Fruit fly (Drosophila melanogaster) whole organism, embryonic: ENCODE data around the gene Gas8.

Experiments used
- ATbp ChIP-seq: fragments of 200-800 bp; sonication (Bioruptor generic); optimal IDR thresholded peaks from 2 replicates; lab custom pipeline; 2017; ENCODE audit warnings: missing biosample characterization, mild to moderate bottlenecking, missing genetic modification characterization, missing genetic modification reagents
- Abd-B ChIP-seq: fragments of 200-800 bp; sonication (Bioruptor generic); optimal IDR thresholded peaks from 2 replicates; lab custom pipeline; 2018; ENCODE audit warnings: missing biosample characterization, mild to moderate bottlenecking, missing genetic modification characterization, moderate library complexity
- Adf1 ChIP-seq: fragments of 200-800 bp; sonication (Bioruptor generic); IDR thresholded peaks from 2 replicates; pipeline ENCODE4 v1.3.6; 2022; ENCODE audit warnings: missing biosample characterization, missing genetic modification characterization
- Atf3 ChIP-seq: fragments of 200-800 bp; sonication (Bioruptor generic); optimal IDR thresholded peaks from 3 replicates; lab custom pipeline; 2016; ENCODE audit warnings: missing biosample characterization, missing genetic modification characterization
- CG10321 ChIP-seq: fragments of 200-800 bp; sonication (Bioruptor generic); IDR thresholded peaks from 2 replicates; pipeline ENCODE4 v1.3.6; 2022; ENCODE audit warnings: missing biosample characterization, missing genetic modification characterization
- CG10431 ChIP-seq: fragments of 200-800 bp; sonication (Bioruptor generic); optimal IDR thresholded peaks from 3 replicates; lab custom pipeline; 2018; ENCODE audit warnings: missing biosample characterization, mild to moderate bottlenecking, missing genetic modification characterization
- CG1602 ChIP-seq: fragments of 200-800 bp; sonication (Bioruptor generic); optimal IDR thresholded peaks from 3 replicates; lab custom pipeline; 2016; ENCODE audit warnings: missing biosample characterization, missing genetic modification characterization
- CG16779 ChIP-seq: fragments of 200-800 bp; sonication (Bioruptor generic); IDR thresholded peaks from 2 replicates; pipeline ENCODE4 v1.3.6; 2022; ENCODE audit warnings: missing biosample characterization, missing genetic modification characterization
- CG17186 ChIP-seq: fragments of 200-800 bp; sonication (Bioruptor generic); optimal IDR thresholded peaks from 3 replicates; lab custom pipeline; 2017; ENCODE audit warnings: missing biosample characterization, missing genetic modification reagents, missing genetic modification characterization
- CG17829 ChIP-seq: fragments of 200-800 bp; optimal IDR thresholded peaks from 2 replicates; lab custom pipeline; 2019; ENCODE audit warnings: missing biosample characterization, mild to moderate bottlenecking, missing genetic modification characterization, moderate library complexity
- CG30403 ChIP-seq: fragments of 200-800 bp; sonication (Bioruptor generic); optimal IDR thresholded peaks from 3 replicates; lab custom pipeline; 2016; ENCODE audit warnings: missing biosample characterization, missing genetic modification characterization
- CG32772 ChIP-seq: fragments of 200-800 bp; sonication (Bioruptor generic); IDR thresholded peaks from 2 replicates; pipeline ENCODE4 v1.3.6; 2022; ENCODE audit warnings: missing biosample characterization, missing genetic modification characterization
- CG34224 ChIP-seq: fragments of 200-800 bp; sonication (Bioruptor generic); IDR thresholded peaks from 3 replicates; pipeline ENCODE4 v1.3.6; 2022; ENCODE audit warnings: missing biosample characterization, missing genetic modification characterization; ENCODE audit not compliant: partially characterized antibody
- CG34376 ChIP-seq: fragments of 200-800 bp; sonication (Bioruptor generic); optimal IDR thresholded peaks from 2 replicates; lab custom pipeline; 2018; ENCODE audit warnings: missing biosample characterization, mild to moderate bottlenecking, missing genetic modification characterization
- CG6272 ChIP-seq: fragments of 200-800 bp; sonication (Bioruptor generic); IDR thresholded peaks from 2 replicates; pipeline ENCODE4 v1.3.6; 2022; ENCODE audit warnings: missing biosample characterization, missing genetic modification characterization
- CG6765 ChIP-seq: fragments of 200-800 bp; sonication (Bioruptor generic); optimal IDR thresholded peaks from 3 replicates; lab custom pipeline; 2017; ENCODE audit warnings: missing biosample characterization, mild to moderate bottlenecking, missing genetic modification characterization
- E2f1 ChIP-seq: fragments of 200-800 bp; sonication (Bioruptor generic); IDR thresholded peaks from 2 replicates; pipeline ENCODE4 v1.3.6; 2022; ENCODE audit warnings: missing biosample characterization, missing genetic modification characterization
- Elba2 ChIP-seq: fragments of 200-800 bp; sonication (Bioruptor generic); optimal IDR thresholded peaks from 3 replicates; lab custom pipeline; 2016; ENCODE audit warnings: missing biosample characterization, missing genetic modification characterization
- MESR4 ChIP-seq: fragments of 200-800 bp; sonication (Bioruptor generic); optimal IDR thresholded peaks from 2 replicates; lab custom pipeline; 2018; ENCODE audit warnings: missing biosample characterization, mild to moderate bottlenecking, missing genetic modification characterization, moderate library complexity
- MTF-1 ChIP-seq: fragments of 200-800 bp; sonication (Bioruptor generic); optimal IDR thresholded peaks from 2 replicates; lab custom pipeline; 2018; ENCODE audit warnings: missing biosample characterization, mild to moderate bottlenecking, missing genetic modification characterization, borderline replicate concordance
- NK7.1 ChIP-seq: fragments of 200-800 bp; sonication (Bioruptor generic); optimal IDR thresholded peaks from 3 replicates; lab custom pipeline; 2016; ENCODE audit warnings: missing biosample characterization, missing genetic modification characterization
- Poxn ChIP-seq: fragments of 200-800 bp; sonication (Bioruptor generic); IDR thresholded peaks from 2 replicates; pipeline ENCODE4 v1.3.6; 2022; ENCODE audit warnings: missing biosample characterization, missing genetic modification characterization
- Sox102F ChIP-seq: fragments of 200-800 bp; sonication (Bioruptor generic); optimal IDR thresholded peaks from 2 replicates; lab custom pipeline; 2018; ENCODE audit warnings: missing biosample characterization, mild to moderate bottlenecking, missing genetic modification characterization, moderate library complexity
- YL-1 ChIP-seq: fragments of 200-800 bp; sonication (Bioruptor generic); optimal IDR thresholded peaks from 3 replicates; lab custom pipeline; 2017; ENCODE audit warnings: missing biosample characterization, mild to moderate bottlenecking, missing genetic modification characterization
- ap ChIP-seq: fragments of 200-800 bp; sonication (Bioruptor generic); IDR thresholded peaks from 2 replicates; pipeline ENCODE4 v1.3.6; 2022; ENCODE audit warnings: missing biosample characterization, missing genetic modification characterization
- btn ChIP-seq: fragments of 200-800 bp; sonication (Bioruptor generic); optimal IDR thresholded peaks from 2 replicates; lab custom pipeline; 2016; ENCODE audit warnings: missing biosample characterization, missing genetic modification characterization
- chn ChIP-seq: fragments of 200-800 bp; sonication (Bioruptor generic); optimal IDR thresholded peaks from 2 replicates; lab custom pipeline; 2016; ENCODE audit warnings: missing biosample characterization, missing genetic modification characterization
- crc ChIP-seq: fragments of 200-800 bp; sonication (Bioruptor generic); optimal IDR thresholded peaks from 2 replicates; lab custom pipeline; 2016; ENCODE audit warnings: missing biosample characterization, missing genetic modification characterization
- cwo ChIP-seq: fragments of 200-800 bp; sonication (Bioruptor generic); optimal IDR thresholded peaks from 3 replicates; lab custom pipeline; 2017; ENCODE audit warnings: missing biosample characterization, missing genetic modification characterization, mild to moderate bottlenecking, moderate library complexity, missing genetic modification reagents
- ems ChIP-seq: fragments of 200-800 bp; sonication (Bioruptor generic); optimal IDR thresholded peaks from 3 replicates; lab custom pipeline; 2016; ENCODE audit warnings: missing biosample characterization, missing genetic modification characterization
- eyg ChIP-seq: fragments of 200-800 bp; sonication (Bioruptor generic); optimal IDR thresholded peaks from 3 replicates; lab custom pipeline; 2016; ENCODE audit warnings: missing biosample characterization, missing genetic modification characterization
- gce ChIP-seq: fragments of 200-800 bp; sonication (Bioruptor generic); IDR thresholded peaks from 3 replicates; pipeline ENCODE4 v1.3.6; 2022; ENCODE audit warnings: missing biosample characterization, missing genetic modification characterization
- gcm ChIP-seq: fragments of 200-800 bp; sonication (Bioruptor generic); optimal IDR thresholded peaks from 2 replicates; lab custom pipeline; 2019; ENCODE audit warnings: missing biosample characterization, mild to moderate bottlenecking, missing genetic modification characterization, moderate library complexity
- hbn ChIP-seq: fragments of 200-800 bp; sonication (Bioruptor generic); IDR thresholded peaks from 2 replicates; pipeline ENCODE4 v1.3.6; 2022; ENCODE audit warnings: missing biosample characterization, missing genetic modification characterization; ENCODE audit not compliant: partially characterized antibody
- her ChIP-seq: fragments of 200-800 bp; sonication (Bioruptor generic); optimal IDR thresholded peaks from 2 replicates; lab custom pipeline; 2016; ENCODE audit warnings: missing biosample characterization, missing genetic modification characterization
- inv ChIP-seq: fragments of 200-800 bp; sonication (Bioruptor generic); IDR thresholded peaks from 2 replicates; pipeline ENCODE4 v1.3.6; 2022; ENCODE audit warnings: missing biosample characterization, missing genetic modification characterization; ENCODE audit not compliant: partially characterized antibody
- jing ChIP-seq: fragments of 200-800 bp; sonication (Bioruptor generic); optimal IDR thresholded peaks from 2 replicates; lab custom pipeline; 2018; ENCODE audit warnings: missing biosample characterization, mild to moderate bottlenecking, missing genetic modification characterization
- lab ChIP-seq: fragments of 200-800 bp; sonication (Bioruptor generic); optimal IDR thresholded peaks from 3 replicates; lab custom pipeline; 2017; ENCODE audit warnings: missing biosample characterization, missing genetic modification characterization, mild to moderate bottlenecking, moderate library complexity, missing genetic modification reagents
- lola ChIP-seq, 3 experiments: fragments of >200 bp in 2 of 3; fragments of 200-800 bp in 1 of 3; sonication (Bioruptor generic) in 1 of 3; optimal IDR thresholded peaks; 2 replicates each; lab custom pipeline; 2017 to 2019; ENCODE audit warnings: missing biosample characterization in 3 of 3, missing genetic modification characterization in 3 of 3, mild to moderate bottlenecking in 1 of 3, moderate library complexity in 1 of 3
- onecut ChIP-seq: fragments of 200-800 bp; sonication (Bioruptor generic); IDR thresholded peaks from 2 replicates; pipeline ENCODE4 v1.3.6; 2022; ENCODE audit warnings: missing biosample characterization, missing genetic modification characterization
- pfk ChIP-seq: fragments of 200-800 bp; sonication (Bioruptor generic); optimal IDR thresholded peaks from 2 replicates; lab custom pipeline; 2018; ENCODE audit warnings: missing biosample characterization, mild to moderate bottlenecking, missing genetic modification characterization, moderate library complexity
- sisA ChIP-seq: fragments of 200-800 bp; sonication (Bioruptor generic); IDR thresholded peaks from 2 replicates; pipeline ENCODE4 v1.3.6; 2022; ENCODE audit warnings: missing biosample characterization, missing genetic modification characterization
- stwl ChIP-seq: fragments of 200-800 bp; sonication (Bioruptor generic); optimal IDR thresholded peaks from 3 replicates; lab custom pipeline; 2018; ENCODE audit warnings: missing biosample characterization, mild to moderate bottlenecking, missing genetic modification characterization, moderate library complexity
- tna ChIP-seq: fragments of 200-800 bp; sonication (Bioruptor generic); IDR thresholded peaks from 2 replicates; pipeline ENCODE4 v1.3.6; 2022; ENCODE audit warnings: missing biosample characterization, missing genetic modification characterization; ENCODE audit not compliant: partially characterized antibody
- toy ChIP-seq: fragments of 200-800 bp; sonication (Bioruptor generic); IDR thresholded peaks from 2 replicates; pipeline ENCODE4 v1.3.6; 2022; ENCODE audit warnings: missing biosample characterization, missing genetic modification characterization
- twi ChIP-seq: fragments of 200-800 bp; optimal IDR thresholded peaks from 2 replicates; lab custom pipeline; 2019; ENCODE audit warnings: missing biosample characterization, mild to moderate bottlenecking, missing genetic modification characterization, moderate library complexity
- usp ChIP-seq: fragments of >200 bp; optimal IDR thresholded peaks from 2 replicates; lab custom pipeline; 2017; ENCODE audit warnings: missing biosample characterization, missing genetic modification characterization

The Gas8 gene

dm6 chrX:3482119-3483014 lies 22.3 kb downstream of the Gas8 start, which contains the start of the genes CG10804 and CG10802 (continued):
- TF ChIP-seq ems (peak; percentile 83), Sox102F (peak; percentile 74), Elba2 (GFP tag; lab: Kevin White, UChicago) (peak; percentile 11), NK7.1 (no peak), onecut (GFP tag; lab: Robert Waterston, UW) (peak; percentile 24; the same call in 1 of the 2 replicates), gcm (GFP tag; lab: Kevin White, UChicago) (no peak), Abd-B (peak; percentile 80), Poxn (GFP tag; lab: Robert Waterston, UW) (peak; percentile 53; the same call in 1 of the 2 replicates), ap (GFP tag; lab: Robert Waterston, UW) (0 out of 2 replicates have a peak, but pooled peaks have one; percentile 21), sisA (GFP tag; lab: Robert Waterston, UW) (peak; percentile 84), CG6272 (GFP tag; lab: Robert Waterston, UW) (peak; percentile 92), Atf3 (peak; percentile 55), MESR4 (GFP tag; lab: Kevin White, UChicago) (peak; percentile 39), CG30403 (GFP tag; lab: Kevin White, UChicago) (peak; percentile 89), lola (GFP tag; optimal IDR thresholded peaks at IDR 0.05; lab: Kevin White, UChicago) (peak in 1 of 3 experiments; percentile 61), YL-1 (no peak), CG32772 (GFP tag; lab: Robert Waterston, UW) (peak; percentile 87), stwl (tag; lab: Kevin White, UChicago) (peak; percentile 77), Adf1 (GFP tag; lab: Robert Waterston, UW) (0 out of 2 replicates have a peak, but pooled peaks have one; percentile 36), CG1602 (peak; percentile 74), CG10321 (GFP tag; lab: Robert Waterston, UW) (0 out of 2 replicates have a peak, but pooled peaks have one; percentile 9), hbn (GFP tag; lab: Robert Waterston, UW) (peak; percentile 45; the same call in 1 of the 2 replicates), CG17829 (tag; lab: Kevin White, UChicago) (peak; percentile 72), chn (GFP tag; lab: Kevin White, UChicago) (peak; percentile 83), ATbp (no peak), CG17186 (GFP tag; lab: Kevin White, UChicago) (peak; percentile 12), twi (tag; lab: Kevin White, UChicago) (peak; percentile 38), gce (GFP tag; lab: Robert Waterston, UW) (peak; percentile 54; the same call in 1 of the 3 replicates), crc (GFP tag; lab: Kevin White, UChicago) (peak; percentile 26), eyg (GFP tag; lab: Kevin White, UChicago) (peak; percentile 38), jing (GFP tag; lab: Kevin White, UChicago) (peak; percentile 3), usp (GFP tag; lab: Kevin White, UChicago) (no peak), MTF-1 (no peak), CG16779 (no peak), toy (GFP tag; lab: Robert Waterston, UW) (peak; percentile 38; the same call in 1 of the 2 replicates), E2f1 (GFP tag; lab: Robert Waterston, UW) (peak; percentile 86), cwo (GFP tag; lab: Kevin White, UChicago) (peak; percentile 24), btn (GFP tag; lab: Kevin White, UChicago) (peak; percentile 26), CG6765 (GFP tag; lab: Kevin White, UChicago) (no peak), her (peak; percentile 50), lab (GFP tag; lab: Kevin White, UChicago) (peak; percentile 79), inv (peak; percentile 67), CG10431 (GFP tag; lab: Kevin White, UChicago) (no peak), tna (peak; percentile 12; the same call in 1 of the 2 replicates), pfk (GFP tag; lab: Kevin White, UChicago) (no peak), CG34224 (peak; percentile 26; the same call in 1 of the 3 replicates), CG34376 (GFP tag; lab: Kevin White, UChicago) (no peak)
